Worm (Caenorhabditis elegans) whole organism, L1 larva: ENCODE data around the gene W10G11.19.

ENCODE experiments used
- aly-2 ChIP-seq: fragments of 150-350 bp; optimal IDR thresholded peaks from 2 replicates; lab custom pipeline; 2014; ENCODE audit warnings: missing biosample characterization, missing genetic modification characterization
- fkh-10 ChIP-seq: sonication (generic microtip); optimal IDR thresholded peaks from 2 replicates; lab custom pipeline; 2017; ENCODE audit warnings: missing biosample characterization, missing genetic modification reagents, missing genetic modification characterization
- nhr-76 ChIP-seq: sonication (generic microtip); optimal IDR thresholded peaks from 2 replicates; lab custom pipeline; 2017; ENCODE audit warnings: missing biosample characterization, missing genetic modification characterization

DNA sequence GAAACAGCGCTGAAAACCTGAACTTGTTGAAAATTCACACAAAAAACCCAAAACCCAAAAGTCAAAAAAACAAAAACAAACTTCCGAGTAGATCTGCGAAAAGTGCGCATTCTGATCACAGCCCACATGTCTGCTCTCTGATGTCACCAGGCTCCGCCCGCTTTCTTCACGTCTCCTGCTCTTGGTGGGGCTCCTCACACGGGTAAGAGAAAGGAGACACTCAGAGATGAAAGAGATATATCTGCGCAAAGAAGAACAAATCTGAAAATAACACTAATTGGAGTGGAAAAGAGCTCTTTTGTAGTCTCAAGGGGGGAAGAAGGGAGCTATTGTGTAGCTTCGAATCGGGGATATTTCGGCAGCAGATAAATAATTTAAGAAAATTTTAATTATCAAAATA is 22.2 kb upstream of the W10G11.19 start, which contains the start of gene ncs-6:
- TF ChIP-seq aly-2, result no peak
- no peak for TF ChIP-seq fkh-10 (GFP tag; lab: Kevin White, UChicago)
- no peak for TF ChIP-seq nhr-76 (tag; lab: Kevin White, UChicago)
